Worm (Caenorhabditis elegans) whole organism, late embryonic: ENCODE data around the gene C30F2.5.

Experiments
- K09A11.1 ChIP-seq: sonication (generic microtip); optimal IDR thresholded peaks from 2 replicates; lab custom pipeline; 2017; ENCODE audit warnings: antibody characterized with exemption, mild to moderate bottlenecking, missing genetic modification characterization, missing compliant biosample characterization; ENCODE audit not compliant: insufficient read depth
- ama-1 ChIP-seq: fragments of 150-350 bp; optimal IDR thresholded peaks from 2 replicates; lab custom pipeline; 2014
- ceh-30 ChIP-seq: fragments of 150-350 bp; optimal IDR thresholded peaks from 2 replicates; lab custom pipeline; 2014; ENCODE audit warnings: missing biosample characterization, missing genetic modification characterization
- mec-3 ChIP-seq: sonication (generic microtip); optimal IDR thresholded peaks from 2 replicates; lab custom pipeline; 2016; ENCODE audit warnings: borderline replicate concordance, missing genetic modification characterization, missing compliant biosample characterization
- nhr-11 ChIP-seq: fragments of 150-350 bp; optimal IDR thresholded peaks from 2 replicates; lab custom pipeline; 2014; ENCODE audit warnings: missing biosample characterization, missing genetic modification characterization
- pqm-1 ChIP-seq: sonication (generic microtip); optimal IDR thresholded peaks from 2 replicates; lab custom pipeline; 2016; ENCODE audit warnings: missing genetic modification characterization, missing compliant biosample characterization
- pros-1 ChIP-seq: fragments of 150-350 bp; optimal IDR thresholded peaks from 2 replicates; lab custom pipeline; 2014; ENCODE audit warnings: missing biosample characterization, missing genetic modification reagents, missing genetic modification characterization

DNA sequence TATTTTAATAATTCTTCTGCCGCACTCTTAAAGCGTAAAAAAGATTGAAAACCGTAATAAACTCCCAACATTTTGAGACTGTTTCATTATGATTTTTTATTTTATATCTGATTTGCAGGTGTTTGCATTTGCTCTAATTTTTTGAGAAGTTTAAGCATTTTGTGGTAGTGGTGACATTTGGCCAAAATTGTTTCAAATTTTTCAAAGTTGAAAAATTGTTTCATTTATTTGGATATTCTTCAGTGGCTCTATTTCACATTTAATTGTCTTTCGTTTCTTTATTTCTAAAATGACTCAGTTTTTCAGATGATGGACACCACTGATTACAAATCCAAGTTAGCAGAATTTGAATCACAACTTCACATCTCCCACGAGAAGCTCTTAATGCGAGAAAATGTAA is at the start of gene C30F2.5:
- TF ChIP-seq ama-1 (lab: Kevin White, UChicago) (no peak), pqm-1 (tag; lab: Kevin White, UChicago) (no peak), nhr-11 (tag; lab: Kevin White, UChicago) (no peak), mec-3 (tag; lab: Kevin White, UChicago) (no peak), pros-1 (tag; lab: Kevin White, UChicago) (no peak), ceh-30 (tag; lab: Kevin White, UChicago) (no peak), K09A11.1 (tag; lab: Kevin White, UChicago) (no peak)
